Worm (Caenorhabditis elegans): ENCODE results near the gene Y54G2A.7.

The Y54G2A.7 gene

DNA sequence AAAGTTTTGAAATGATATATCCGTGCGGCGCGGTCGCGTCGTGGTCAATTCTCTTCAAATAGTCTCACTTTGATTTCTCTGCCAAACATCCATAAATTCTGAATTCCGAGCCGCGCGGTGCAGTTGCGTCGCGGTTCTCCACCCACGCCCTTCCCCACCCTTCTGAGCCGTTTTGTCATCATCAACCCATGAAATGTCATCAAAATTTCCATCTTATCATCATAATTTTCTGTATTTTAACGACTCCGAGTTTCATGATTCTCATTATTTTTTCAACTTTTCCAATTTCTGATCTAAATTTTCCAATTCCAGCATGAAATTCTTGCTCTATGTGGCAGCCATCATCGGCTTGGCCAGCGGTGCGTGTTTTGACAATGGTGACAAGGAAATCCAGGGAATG, 3.8 kb downstream of the Y54G2A.7 start, which contains the start of gene clec-84:
Gene clec-84, plus strand, starts transcription at position 301 of the 400 bp plus-strand sequence.
- no peak for TF ChIP-seq unc-3 (GFP tag; conservative IDR thresholded peaks at IDR 0.05)
- no peak for TF ChIP-seq unc-3 (tag; optimal IDR thresholded peaks at IDR 0.05)
- no peak for TF ChIP-seq ama-1 (optimal IDR thresholded peaks at IDR 0.05)
- TF ChIP-seq pax-1 (tag; optimal IDR thresholded peaks at IDR 0.05) = no peak
- TF ChIP-seq tbx-2 (tag; optimal IDR thresholded peaks at IDR 0.05) = no peak
- TF ChIP-seq elt-2 (tag; optimal IDR thresholded peaks at IDR 0.05) = no peak
- no peak for TF ChIP-seq nfya-1 (tag; optimal IDR thresholded peaks at IDR 0.05)
- no peak for TF ChIP-seq sox-4 (tag; optimal IDR thresholded peaks at IDR 0.05)
- TF ChIP-seq ceh-31 (tag; optimal IDR thresholded peaks at IDR 0.05) = no peak
- TF ChIP-seq ceh-22 (tag; optimal IDR thresholded peaks at IDR 0.05) = no peak
- no peak for TF ChIP-seq ceh-19 (GFP tag; optimal IDR thresholded peaks at IDR 0.05)
- no peak for TF ChIP-seq unc-86 (tag; optimal IDR thresholded peaks at IDR 0.05)
- TF ChIP-seq fkh-10 (GFP tag; optimal IDR thresholded peaks at IDR 0.05) = no peak
- no peak for TF ChIP-seq ceh-14 (tag; optimal IDR thresholded peaks at IDR 0.05)
- TF ChIP-seq ceh-45 (GFP tag; IDR thresholded peaks at IDR 0.05) = no peak
- no peak for TF ChIP-seq ceh-9 (tag; optimal IDR thresholded peaks at IDR 0.05)
- no peak for TF ChIP-seq fax-1 (tag; optimal IDR thresholded peaks at IDR 0.05)
- no peak for TF ChIP-seq pha-4 (tag; optimal IDR thresholded peaks at IDR 0.05)
- TF ChIP-seq ref-2 (tag; optimal IDR thresholded peaks at IDR 0.05) = no peak
- no peak for TF ChIP-seq ceh-2 (tag; optimal IDR thresholded peaks at IDR 0.05)
- no peak for TF ChIP-seq lim-6 (tag; optimal IDR thresholded peaks at IDR 0.05)

DNA sequence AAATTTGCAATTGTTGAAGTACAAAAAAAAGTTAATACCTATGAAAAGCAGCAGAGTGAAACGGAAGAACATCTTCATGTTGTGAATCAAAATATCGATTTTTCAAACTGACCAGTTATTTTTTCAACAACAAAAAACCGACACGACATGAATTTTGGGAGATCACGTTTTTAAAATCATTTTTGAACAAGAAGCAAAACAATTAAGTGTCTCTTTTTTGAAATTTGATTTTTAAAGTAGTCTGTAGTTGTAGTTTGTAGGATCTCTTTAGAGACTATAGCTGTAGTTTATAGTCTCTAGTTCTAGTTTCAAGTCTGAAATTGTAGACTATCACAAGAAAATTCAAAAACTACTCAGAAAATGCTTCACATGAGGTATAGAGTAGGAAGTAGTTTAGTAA, 5.5 kb downstream of the Y54G2A.7 start, which contains the start of gene Y54G2A.15:
Gene Y54G2A.15, minus strand, starts transcription at position 101 of the 400 bp plus-strand sequence.
- TF ChIP-seq odd-2 (tag; optimal IDR thresholded peaks at IDR 0.05) (no peak), ttx-3 (tag; optimal IDR thresholded peaks at IDR 0.05) (no peak), hlh-15 (tag; optimal IDR thresholded peaks at IDR 0.05) (no peak), Y22D7AL.16 (tag; optimal IDR thresholded peaks at IDR 0.05) (no peak), F13H6.1 (tag; optimal IDR thresholded peaks at IDR 0.05) (no peak), ceh-24 (tag; optimal IDR thresholded peaks at IDR 0.05) (no peak), pha-2 (tag; optimal IDR thresholded peaks at IDR 0.05) (no peak), gmeb-2 (tag; optimal IDR thresholded peaks at IDR 0.05) (no peak), ceh-18 (tag; optimal IDR thresholded peaks at IDR 0.05) (no peak), hlh-8 (tag; optimal IDR thresholded peaks at IDR 0.05) (no peak), ahr-1 (tag; optimal IDR thresholded peaks at IDR 0.05) (no peak), syd-9 (tag; optimal IDR thresholded peaks at IDR 0.05) (no peak), pqm-1 (tag; optimal IDR thresholded peaks at IDR 0.05) (no peak), pros-1 (tag; optimal IDR thresholded peaks at IDR 0.05) (no peak), lin-11 (tag; optimal IDR thresholded peaks at IDR 0.05) (no peak), ceh-30 (tag; optimal IDR thresholded peaks at IDR 0.05) (no peak), pag-3 (tag; optimal IDR thresholded peaks at IDR 0.05; ENCODE audit: borderline replicate concordance) (no peak), ceh-48 (tag; optimal IDR thresholded peaks at IDR 0.05) (no peak), nhr-232 (tag; optimal IDR thresholded peaks at IDR 0.05) (no peak), hlh-6 (tag; optimal IDR thresholded peaks at IDR 0.05) (no peak)

DNA sequence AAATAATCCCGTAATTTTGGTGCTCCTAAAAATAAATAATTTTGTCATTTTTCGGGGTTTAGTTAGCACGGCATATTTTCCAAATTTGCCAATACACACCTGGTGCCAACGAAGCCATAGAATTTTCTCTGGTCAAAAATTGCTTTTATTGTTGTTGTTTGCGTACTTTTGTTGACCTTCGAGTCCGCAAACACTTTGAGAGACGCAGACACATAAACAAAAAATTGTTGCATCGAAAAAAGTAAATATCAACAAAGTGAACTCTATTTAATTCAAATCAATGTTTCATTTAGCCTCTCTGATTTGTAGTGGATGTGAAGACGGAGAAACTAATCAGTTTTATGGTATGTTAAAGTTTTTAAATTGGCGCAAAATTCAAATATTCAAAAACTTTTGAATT, 7.9 kb downstream of the Y54G2A.7 start, which contains the start of gene Y54G2A.40:
Gene Y54G2A.40, plus strand, starts transcription at position 213 of the 400 bp plus-strand sequence.
- TF ChIP-seq zip-5 (tag; optimal IDR thresholded peaks at IDR 0.05) = no peak
- TF ChIP-seq npax-4 (tag; optimal IDR thresholded peaks at IDR 0.05) = no peak

Data from whole organism, late embryonic.